Worm (Caenorhabditis elegans): ENCODE results near the gene exos-1.

DNA sequence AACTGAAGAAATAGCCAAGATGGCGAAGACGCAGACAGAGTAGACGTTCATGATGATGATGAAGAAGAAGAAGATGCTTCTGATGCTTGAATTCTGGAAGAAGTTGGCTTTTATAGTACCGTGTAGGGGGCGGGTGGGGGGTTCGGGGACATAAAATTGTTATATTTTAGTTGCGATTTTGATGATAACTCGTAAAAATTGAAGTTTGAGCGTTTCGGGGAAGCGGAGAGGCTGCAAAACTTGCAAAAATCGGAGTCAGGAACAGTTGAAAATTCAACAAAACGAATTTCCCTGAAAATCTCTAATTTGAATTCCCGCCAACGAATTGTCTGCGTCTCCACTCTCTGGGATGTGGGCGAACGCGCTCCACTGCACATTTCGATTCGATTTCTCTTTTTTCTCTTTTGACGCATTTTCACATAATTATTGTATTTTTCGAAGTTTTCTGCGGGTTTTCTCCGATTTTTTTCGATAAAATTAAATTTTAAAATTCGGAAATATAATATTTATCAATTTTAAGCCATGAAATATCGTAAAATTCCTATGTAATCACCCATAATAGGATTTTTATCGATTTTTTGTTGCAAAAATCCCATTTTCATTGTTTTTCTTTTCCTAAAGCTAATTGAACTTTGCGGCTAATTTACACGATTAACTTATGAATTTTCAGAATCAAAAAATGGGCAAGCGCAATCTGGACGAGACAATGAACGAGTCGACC, 1.1 kb upstream of the exos-1 start, which contains the start of the genes fipr-17 and Y48A6B.3:
- TF ChIP-seq ceh-6 (GFP tag; optimal IDR thresholded peaks at IDR 0.05) (no peak), ama-1 (optimal IDR thresholded peaks at IDR 0.05) (no peak), rnt-1 (tag; optimal IDR thresholded peaks at IDR 0.05) (no peak), tbx-7 (tag; optimal IDR thresholded peaks at IDR 0.05) (no peak), lin-11 (tag; optimal IDR thresholded peaks at IDR 0.05) (no peak), odd-2 (tag; optimal IDR thresholded peaks at IDR 0.05) (no peak)
